Fruit fly (Drosophila melanogaster) whole organism, pupa: ENCODE data around the gene drongo.

Experiments used
- CG10348 ChIP-seq: fragments of 200-800 bp; sonication (Bioruptor generic); IDR thresholded peaks from 2 replicates; pipeline ENCODE4 v1.3.6; 2022; ENCODE audit warnings: missing biosample characterization, missing genetic modification characterization
- CG12605 ChIP-seq: fragments of 200-800 bp; sonication (Bioruptor generic); IDR thresholded peaks from 2 replicates; pipeline ENCODE4 v1.3.6; 2022; ENCODE audit warnings: missing biosample characterization, missing genetic modification characterization
- CG13204 ChIP-seq: fragments of 200-800 bp; sonication (Bioruptor generic); optimal IDR thresholded peaks from 2 replicates; lab custom pipeline; 2018; ENCODE audit warnings: missing biosample characterization, mild to moderate bottlenecking, missing genetic modification characterization, moderate library complexity
- CG14655 ChIP-seq: fragments of 200-800 bp; sonication (Bioruptor generic); optimal IDR thresholded peaks from 3 replicates; lab custom pipeline; 2017; ENCODE audit warnings: mild to moderate bottlenecking, missing biosample characterization, missing genetic modification reagents, missing genetic modification characterization
- CG15710 ChIP-seq: fragments of 200-800 bp; sonication (Bioruptor generic); optimal IDR thresholded peaks from 2 replicates; lab custom pipeline; 2018; ENCODE audit warnings: missing biosample characterization, mild to moderate bottlenecking, missing genetic modification characterization, moderate library complexity
- CG17806 ChIP-seq: fragments of 200-800 bp; sonication (Bioruptor generic); optimal IDR thresholded peaks from 2 replicates; lab custom pipeline; 2018; ENCODE audit warnings: missing biosample characterization, mild to moderate bottlenecking, missing genetic modification characterization, moderate library complexity
- CG32121 ChIP-seq: fragments of 200-800 bp; sonication (Bioruptor generic); IDR thresholded peaks from 2 replicates; pipeline ENCODE4 v1.3.6; 2022; ENCODE audit warnings: missing biosample characterization, missing genetic modification characterization
- CG34367 ChIP-seq: fragments of 200-800 bp; sonication (Bioruptor generic); optimal IDR thresholded peaks from 2 replicates; lab custom pipeline; 2018; ENCODE audit warnings: missing biosample characterization, mild to moderate bottlenecking, missing genetic modification characterization
- CG4496 ChIP-seq: fragments of 200-800 bp; sonication (Bioruptor generic); IDR thresholded peaks from 3 replicates; pipeline ENCODE4 v1.3.6; 2022; ENCODE audit warnings: missing biosample characterization, missing genetic modification characterization
- CG8159 ChIP-seq: fragments of 200-800 bp; sonication (Bioruptor generic); optimal IDR thresholded peaks from 3 replicates; lab custom pipeline; 2018; ENCODE audit warnings: missing biosample characterization, mild to moderate bottlenecking, missing genetic modification characterization, moderate library complexity
- CG8301 ChIP-seq: fragments of 200-800 bp; sonication (Bioruptor generic); optimal IDR thresholded peaks from 2 replicates; lab custom pipeline; 2018; ENCODE audit warnings: missing biosample characterization, mild to moderate bottlenecking, missing genetic modification characterization
- CG9948 ChIP-seq: fragments of 200-800 bp; sonication (Bioruptor generic); optimal IDR thresholded peaks from 2 replicates; lab custom pipeline; 2018; ENCODE audit warnings: missing biosample characterization, mild to moderate bottlenecking, missing genetic modification characterization, moderate library complexity
- D1 ChIP-seq: fragments of 200-800 bp; sonication (Bioruptor generic); optimal IDR thresholded peaks from 2 replicates; lab custom pipeline; 2018; ENCODE audit warnings: missing biosample characterization, mild to moderate bottlenecking, missing genetic modification characterization, moderate library complexity
- EcR ChIP-seq: fragments of 200-800 bp; sonication (Bioruptor generic); optimal IDR thresholded peaks from 3 replicates; lab custom pipeline; 2019; ENCODE audit warnings: missing biosample characterization, missing genetic modification characterization, mild to moderate bottlenecking, moderate library complexity, missing genetic modification reagents
- Ets98B ChIP-seq: fragments of 200-800 bp; sonication (Bioruptor generic); IDR thresholded peaks from 2 replicates; pipeline ENCODE4 v1.3.6; 2022; ENCODE audit warnings: missing biosample characterization, missing genetic modification characterization
- Pif1A ChIP-seq: fragments of 200-800 bp; sonication (Bioruptor generic); optimal IDR thresholded peaks from 3 replicates; lab custom pipeline; 2016; ENCODE audit warnings: missing biosample characterization, missing genetic modification characterization
- Pif1B ChIP-seq: fragments of 200-800 bp; sonication (Bioruptor generic); optimal IDR thresholded peaks from 3 replicates; lab custom pipeline; 2016; ENCODE audit warnings: missing biosample characterization, missing genetic modification characterization
- Snoo ChIP-seq: fragments of 200-800 bp; sonication (Bioruptor generic); optimal IDR thresholded peaks from 3 replicates; lab custom pipeline; 2017; ENCODE audit warnings: missing biosample characterization, mild to moderate bottlenecking, missing genetic modification characterization, inconsistent platforms
- fd96Ca ChIP-seq: fragments of 200-800 bp; sonication (Bioruptor generic); IDR thresholded peaks from 3 replicates; pipeline ENCODE4 v1.3.6; 2022; ENCODE audit warnings: missing biosample characterization, missing genetic modification characterization
- gl ChIP-seq: fragments of 200-800 bp; sonication (Bioruptor generic); optimal IDR thresholded peaks from 2 replicates; lab custom pipeline; 2018; ENCODE audit warnings: missing biosample characterization, mild to moderate bottlenecking, missing genetic modification characterization
- rn ChIP-seq: fragments of 200-800 bp; sonication (Bioruptor generic); IDR thresholded peaks from 2 replicates; pipeline ENCODE4 v1.3.6; 2022; ENCODE audit warnings: missing biosample characterization, missing genetic modification characterization

drongo gene

DNA sequence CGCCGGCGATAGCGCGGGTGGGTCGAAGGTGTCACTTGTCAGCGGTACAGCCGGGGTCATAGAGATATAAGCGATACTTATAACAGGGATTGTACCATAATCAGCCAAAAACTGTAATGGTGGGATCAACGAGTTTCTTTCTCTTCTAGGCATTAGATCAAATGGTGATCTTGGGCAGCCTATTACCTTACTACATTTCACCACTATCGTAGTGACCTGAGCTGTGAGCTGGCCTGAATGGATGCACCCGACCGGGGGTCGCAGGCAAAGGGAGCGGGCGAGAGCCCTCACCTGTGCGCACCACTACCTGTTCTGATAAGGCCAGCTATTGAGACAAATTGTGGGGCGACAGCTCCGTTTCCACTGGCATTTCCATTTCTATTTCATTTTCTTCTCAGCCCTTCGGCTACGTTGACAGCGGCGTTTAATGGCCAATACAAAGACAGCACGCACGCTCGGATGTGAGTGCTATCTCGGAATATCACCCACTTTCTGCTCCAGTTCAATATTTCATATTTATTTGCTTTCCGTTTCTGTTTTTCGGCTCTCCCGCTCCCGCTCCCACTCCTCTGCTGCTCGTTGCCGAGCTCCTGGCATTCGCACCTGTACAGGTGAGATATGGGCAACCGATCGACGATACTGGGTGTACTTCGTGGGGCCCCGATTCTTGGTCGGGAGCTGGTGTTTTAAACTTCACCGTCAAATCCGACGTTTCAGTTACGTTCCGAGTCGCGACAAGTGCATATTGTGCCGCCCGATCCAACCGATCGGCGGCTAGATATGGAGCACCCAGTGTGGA is 6.0 kb upstream of the drongo start:
- no peak for TF ChIP-seq CG14655 (GFP tag; lab: Kevin White, UChicago)
- TF ChIP-seq Pif1B (GFP tag; lab: Kevin White, UChicago): no peak
- no peak for TF ChIP-seq gl (tag; lab: Kevin White, UChicago)
- TF ChIP-seq D1 (tag; lab: Kevin White, UChicago): no peak
- peak; percentile 9 for TF ChIP-seq CG13204 (GFP tag; lab: Kevin White, UChicago)
- TF ChIP-seq fd96Ca (GFP tag; lab: Robert Waterston, UW): peak; percentile 51; the same call in 1 of the 3 replicates
- TF ChIP-seq CG10348: no peak
- no peak for TF ChIP-seq Snoo
- TF ChIP-seq CG34367 (tag; lab: Kevin White, UChicago): no peak
- TF ChIP-seq CG4496 (GFP tag; lab: Robert Waterston, UW): no peak; the same call in 2 of the 3 replicates
- peak; percentile 26 for TF ChIP-seq Pif1A (GFP tag; lab: Kevin White, UChicago)
- TF ChIP-seq CG32121: peak; percentile 57
- TF ChIP-seq CG9948 (tag; lab: Kevin White, UChicago): peak; percentile 16
- TF ChIP-seq CG12605 (GFP tag; lab: Robert Waterston, UW): no peak
- TF ChIP-seq CG8159 (tag; lab: Kevin White, UChicago): peak; percentile 43
- TF ChIP-seq rn (GFP tag; lab: Robert Waterston, UW): no peak
- TF ChIP-seq EcR (GFP tag; lab: Kevin White, UChicago): no peak
- peak; percentile 19 for TF ChIP-seq CG8301 (tag; lab: Kevin White, UChicago)
- TF ChIP-seq CG15710 (tag; lab: Kevin White, UChicago): peak; percentile 21
- no peak for TF ChIP-seq CG17806 (tag; lab: Kevin White, UChicago)
- peak; percentile 45 for TF ChIP-seq Ets98B (GFP tag; lab: Robert Waterston, UW)

DNA sequence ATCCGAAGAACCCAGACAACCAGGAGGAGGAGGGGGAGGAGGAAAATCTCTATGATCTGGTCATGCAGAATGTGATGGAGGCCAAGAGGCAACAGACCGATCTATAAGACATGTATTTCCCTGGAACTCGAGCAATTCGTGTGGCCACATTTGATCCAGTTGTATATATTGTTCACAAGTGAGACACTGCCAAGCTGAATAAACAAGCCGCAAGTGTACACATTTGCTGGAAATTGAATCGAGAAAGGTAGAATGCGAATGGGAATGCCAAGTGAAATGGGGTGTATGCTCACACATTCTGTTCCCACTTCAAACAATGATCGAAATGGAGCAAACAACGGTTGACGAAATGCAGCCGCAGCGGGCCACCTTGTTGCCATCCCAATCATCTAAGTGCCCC is 5.1 kb upstream of the drongo start:
- TF ChIP-seq rn (GFP tag; lab: Robert Waterston, UW): no peak
- TF ChIP-seq CG34367 (tag; lab: Kevin White, UChicago): no peak
- TF ChIP-seq fd96Ca (GFP tag; lab: Robert Waterston, UW): no peak
- TF ChIP-seq CG17806 (tag; lab: Kevin White, UChicago): no peak
- no peak for TF ChIP-seq Ets98B (GFP tag; lab: Robert Waterston, UW)
- TF ChIP-seq CG12605 (GFP tag; lab: Robert Waterston, UW): no peak
- no peak for TF ChIP-seq CG4496 (GFP tag; lab: Robert Waterston, UW)
- TF ChIP-seq EcR (GFP tag; lab: Kevin White, UChicago): no peak
- TF ChIP-seq Pif1B (GFP tag; lab: Kevin White, UChicago): no peak
- no peak for TF ChIP-seq CG9948 (tag; lab: Kevin White, UChicago)
- no peak for TF ChIP-seq CG8159 (tag; lab: Kevin White, UChicago)
- no peak for TF ChIP-seq gl (tag; lab: Kevin White, UChicago)
- no peak for TF ChIP-seq CG13204 (GFP tag; lab: Kevin White, UChicago)
- TF ChIP-seq CG10348: no peak
- TF ChIP-seq CG14655 (GFP tag; lab: Kevin White, UChicago): no peak
- no peak for TF ChIP-seq Snoo
- TF ChIP-seq D1 (tag; lab: Kevin White, UChicago): no peak

- TF ChIP-seq CG32121 (peak; percentile 33; the same call in 1 of the 2 replicates), Ets98B (GFP tag; lab: Robert Waterston, UW) (peak; percentile 53), CG8301 (tag; lab: Kevin White, UChicago) (peak; percentile 16), CG13204 (GFP tag; lab: Kevin White, UChicago) (no peak), CG12605 (GFP tag; lab: Robert Waterston, UW) (peak; percentile 42; the same call in 1 of the 2 replicates), rn (GFP tag; lab: Robert Waterston, UW) (peak; percentile 40; the same call in 1 of the 2 replicates), CG17806 (tag; lab: Kevin White, UChicago) (peak; percentile 43), EcR (GFP tag; lab: Kevin White, UChicago) (no peak), CG4496 (GFP tag; lab: Robert Waterston, UW) (peak; percentile 81), CG9948 (tag; lab: Kevin White, UChicago) (peak; percentile 29), Pif1A (GFP tag; lab: Kevin White, UChicago) (no peak), CG8159 (tag; lab: Kevin White, UChicago) (peak; percentile 29), CG15710 (tag; lab: Kevin White, UChicago) (peak; percentile 45)
Observed at dm6 chr2L:855052-855547, 4.2 kb upstream of the drongo start, which contains the start of gene CG13949. Gene CG13949 (plus strand): TSS chr2L:855337.

dm6 chr2L:852647-853111 is 1.8 kb upstream of the drongo start, which contains the start of the genes CG4291 and kraken:
Gene CG4291 (minus strand): TSS chr2L:852730.
Gene kraken (plus strand): TSS chr2L:852768.
- TF ChIP-seq CG8301 (tag; lab: Kevin White, UChicago): peak; percentile 28
- TF ChIP-seq CG15710 (tag; lab: Kevin White, UChicago): peak; percentile 28
- TF ChIP-seq rn (GFP tag; lab: Robert Waterston, UW): no peak
- peak; percentile 7 for TF ChIP-seq CG17806 (tag; lab: Kevin White, UChicago)
- TF ChIP-seq CG8159 (tag; lab: Kevin White, UChicago): peak; percentile 4
- no peak for TF ChIP-seq CG14655 (GFP tag; lab: Kevin White, UChicago)
- peak; percentile 76 for TF ChIP-seq CG4496 (GFP tag; lab: Robert Waterston, UW)
- TF ChIP-seq CG12605 (GFP tag; lab: Robert Waterston, UW): peak; percentile 49
- TF ChIP-seq CG9948 (tag; lab: Kevin White, UChicago): no peak
- peak; percentile 53 for TF ChIP-seq Ets98B (GFP tag; lab: Robert Waterston, UW)
- TF ChIP-seq fd96Ca (GFP tag; lab: Robert Waterston, UW): peak; percentile 53; the same call in 1 of the 3 replicates
- TF ChIP-seq gl (tag; lab: Kevin White, UChicago): peak; percentile 8
- peak; percentile 46 for TF ChIP-seq Snoo
- TF ChIP-seq CG32121: peak; percentile 59; the same call in 1 of the 2 replicates
- peak; percentile 60 for TF ChIP-seq EcR (GFP tag; lab: Kevin White, UChicago)
